Worm (Caenorhabditis elegans): ENCODE results near the gene K11D12.6.

DNA sequence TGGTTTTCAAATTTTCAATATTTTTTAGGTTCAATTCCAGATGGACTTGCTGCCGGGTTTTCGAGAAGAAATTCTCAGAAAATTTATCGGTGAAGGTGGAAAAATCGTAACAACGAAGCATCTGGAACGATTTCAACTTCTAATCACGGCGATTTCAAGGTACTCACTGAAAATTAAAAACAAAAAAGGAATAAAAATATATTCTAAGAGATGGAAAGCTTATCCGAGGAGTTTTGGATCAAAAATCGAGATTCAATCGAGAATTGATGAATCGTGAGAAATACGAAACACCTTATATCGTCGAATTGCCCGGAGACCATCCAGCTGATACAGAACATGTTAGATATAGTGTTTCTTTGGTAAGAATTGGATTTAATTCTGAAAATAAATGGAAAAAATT, 17.3 kb upstream of the K11D12.6 start, which contains the start of gene K11D12.12:
- no peak for TF ChIP-seq lin-11 (tag; optimal IDR thresholded peaks at IDR 0.05)
- no peak for TF ChIP-seq nhr-77 (tag; optimal IDR thresholded peaks at IDR 0.05)
- TF ChIP-seq ama-1 (optimal IDR thresholded peaks at IDR 0.05): no peak
- no peak for TF ChIP-seq nhr-237 (tag; optimal IDR thresholded peaks at IDR 0.05)
- no peak for TF ChIP-seq skn-1 (tag; optimal IDR thresholded peaks at IDR 0.05)
- no peak for TF ChIP-seq ceh-82 (tag; optimal IDR thresholded peaks at IDR 0.05)
- TF ChIP-seq aly-2 (tag; optimal IDR thresholded peaks at IDR 0.05): no peak
- no peak for TF ChIP-seq blmp-1 (tag; optimal IDR thresholded peaks at IDR 0.05; ENCODE audit: insufficient read depth)
- TF ChIP-seq ztf-11 (tag; optimal IDR thresholded peaks at IDR 0.05): no peak
- no peak for TF ChIP-seq nhr-6 (tag; optimal IDR thresholded peaks at IDR 0.05)
- TF ChIP-seq nhr-129 (tag; optimal IDR thresholded peaks at IDR 0.05): no peak

Data from whole organism, L2 larva.